Fruit fly (Drosophila melanogaster): Measurements from ENCODE around the gene CG45105.

- TF ChIP-seq ss (GFP tag; optimal IDR thresholded peaks at IDR 0.05) (no peak), CG16779 (tag; optimal IDR thresholded peaks at IDR 0.05) (no peak)
Measured at dm6 chr3R:15925329-15925728, 7.5 kb upstream of the CG45105 start, which contains the start of gene CG34276.

All from whole organism, prepupa.